Fruit fly (Drosophila melanogaster): ENCODE measurements around the gene CG34162.

CG34162 gene

dm6 chr2L:11522676-11523075 lies 8.9 kb upstream of the CG34162 start, which contains the start of gene CG43153:
Gene CG43153 (minus strand): TSS chr2L:11522776.
- TF ChIP-seq Pif1B (GFP tag; optimal IDR thresholded peaks at IDR 0.05) (no peak), CG9948 (tag; optimal IDR thresholded peaks at IDR 0.05) (no peak), fd96Ca (GFP tag; IDR thresholded peaks at IDR 0.05) (no peak), CG4496 (GFP tag; IDR thresholded peaks at IDR 0.05) (no peak), CG32121 (GFP tag; IDR thresholded peaks at IDR 0.05) (no peak), Snoo (tag; optimal IDR thresholded peaks at IDR 0.05) (no peak), CG34367 (tag; optimal IDR thresholded peaks at IDR 0.05) (no peak), CG17806 (tag; optimal IDR thresholded peaks at IDR 0.05) (no peak)

dm6 chr2L:11528129-11528589 lies 3.5 kb upstream of the CG34162 start, which contains the start of gene CG31705:
Gene CG31705 (minus strand): TSS chr2L:11528205.
- TF ChIP-seq CG14655 (GFP tag; optimal IDR thresholded peaks at IDR 0.05) (peak; percentile 86), CG13204 (GFP tag; optimal IDR thresholded peaks at IDR 0.05) (no peak), CG15710 (tag; optimal IDR thresholded peaks at IDR 0.05) (no peak), CG8159 (tag; optimal IDR thresholded peaks at IDR 0.05) (peak; percentile 72), Ets98B (GFP tag; IDR thresholded peaks at IDR 0.05) (peak; percentile 69), fd96Ca (GFP tag; IDR thresholded peaks at IDR 0.05) (peak; percentile 63; the same call in 2 of the 3 replicates), Snoo (tag; optimal IDR thresholded peaks at IDR 0.05) (peak; percentile 66), D1 (tag; optimal IDR thresholded peaks at IDR 0.05) (peak; percentile 54), CG8301 (tag; optimal IDR thresholded peaks at IDR 0.05) (peak; percentile 60), CG12605 (GFP tag; IDR thresholded peaks at IDR 0.05) (0 out of 2 replicates have a peak, but pooled peaks have one; percentile 18), CG32121 (GFP tag; IDR thresholded peaks at IDR 0.05) (peak; percentile 68), rn (GFP tag; IDR thresholded peaks at IDR 0.05) (0 out of 2 replicates have a peak, but pooled peaks have one; percentile 10), Pif1A (GFP tag; optimal IDR thresholded peaks at IDR 0.05) (peak; percentile 35), gl (tag; optimal IDR thresholded peaks at IDR 0.05) (no peak), CG10348 (GFP tag; IDR thresholded peaks at IDR 0.05) (no peak), CG34367 (tag; optimal IDR thresholded peaks at IDR 0.05) (peak; percentile 22), CG4496 (GFP tag; IDR thresholded peaks at IDR 0.05) (peak; percentile 81; the same call in 2 of the 3 replicates), CG9948 (tag; optimal IDR thresholded peaks at IDR 0.05) (no peak), EcR (GFP tag; optimal IDR thresholded peaks at IDR 0.05) (peak; percentile 50), Pif1B (GFP tag; optimal IDR thresholded peaks at IDR 0.05) (peak; percentile 27), CG17806 (tag; optimal IDR thresholded peaks at IDR 0.05) (peak; percentile 52)

- TF ChIP-seq rn (GFP tag; IDR thresholded peaks at IDR 0.05) (no peak), CG9948 (tag; optimal IDR thresholded peaks at IDR 0.05) (no peak), CG34367 (tag; optimal IDR thresholded peaks at IDR 0.05) (no peak), CG15710 (tag; optimal IDR thresholded peaks at IDR 0.05) (no peak), CG14655 (GFP tag; optimal IDR thresholded peaks at IDR 0.05) (no peak), D1 (tag; optimal IDR thresholded peaks at IDR 0.05) (no peak), EcR (GFP tag; optimal IDR thresholded peaks at IDR 0.05) (no peak), CG4496 (GFP tag; IDR thresholded peaks at IDR 0.05) (no peak), CG13204 (GFP tag; optimal IDR thresholded peaks at IDR 0.05) (no peak), fd96Ca (GFP tag; IDR thresholded peaks at IDR 0.05) (no peak), Pif1A (GFP tag; optimal IDR thresholded peaks at IDR 0.05) (no peak), CG32121 (GFP tag; IDR thresholded peaks at IDR 0.05) (no peak), CG12605 (GFP tag; IDR thresholded peaks at IDR 0.05) (no peak), CG10348 (GFP tag; IDR thresholded peaks at IDR 0.05) (no peak), CG17806 (tag; optimal IDR thresholded peaks at IDR 0.05) (no peak), Pif1B (GFP tag; optimal IDR thresholded peaks at IDR 0.05) (no peak), CG8301 (tag; optimal IDR thresholded peaks at IDR 0.05) (no peak)
Observed at dm6 chr2L:11530952-11531351, 668 bp upstream of the CG34162 start, which contains the start of gene CG31706. Gene CG31706 (minus strand): TSS chr2L:11531052.

- TF ChIP-seq fd96Ca (GFP tag; IDR thresholded peaks at IDR 0.05) = no peak
Observed at dm6 chr2L:11535845-11536244, 4.2 kb downstream of the CG34162 start, which contains the start of gene CG43438. Gene CG43438 (plus strand): TSS chr2L:11536145.

- no peak for TF ChIP-seq CG34367 (tag; optimal IDR thresholded peaks at IDR 0.05)
- TF ChIP-seq CG15710 (tag; optimal IDR thresholded peaks at IDR 0.05) = no peak
- TF ChIP-seq Snoo (tag; optimal IDR thresholded peaks at IDR 0.05) = no peak
Observed at dm6 chr2L:11553825-11554224, 22.2 kb downstream of the CG34162 start.

dm6 chr2L:11581617-11582254 lies 50.1 kb downstream of the CG34162 start, which contains the start of gene kek2:
Gene kek2 (plus strand): TSS chr2L:11581937.
- TF ChIP-seq D1 (tag; optimal IDR thresholded peaks at IDR 0.05) = no peak
- TF ChIP-seq CG10348 (GFP tag; IDR thresholded peaks at IDR 0.05) = no peak

Measured in whole organism, pupa.